Worm (Caenorhabditis elegans) whole organism, L4 larva: Measurements from ENCODE around the gene nhr-221.

Experiments used
- F37D6.2 ChIP-seq: sonication (generic microtip); optimal IDR thresholded peaks from 2 replicates; lab custom pipeline; 2016; ENCODE audit warnings: mild to moderate bottlenecking, missing genetic modification characterization, missing compliant biosample characterization
- F44E2.7 ChIP-seq: fragments of 200-800 bp; sonication (Bioruptor generic); IDR thresholded peaks from 2 replicates; pipeline ENCODE4 v2.1.2; 2022; ENCODE audit warnings: missing genetic modification characterization, missing compliant biosample characterization
- F49E8.2 ChIP-seq: sonication (generic microtip); optimal IDR thresholded peaks from 2 replicates; lab custom pipeline; 2016; ENCODE audit warnings: missing compliant biosample characterization, mild to moderate bottlenecking, missing genetic modification characterization, borderline replicate concordance
- arid-1 ChIP-seq: fragments of 200-800 bp; sonication (Bioruptor generic); conservative IDR thresholded peaks from 2 replicates; pipeline ENCODE4 v1.3.6; 2022; ENCODE audit warnings: missing genetic modification reagents, missing genetic modification characterization, missing compliant biosample characterization
- ceh-20 ChIP-seq: fragments of 200-800 bp; sonication (Bioruptor generic); IDR thresholded peaks from 2 replicates; pipeline ENCODE4 v1.3.6; 2022; ENCODE audit warnings: missing genetic modification reagents, missing genetic modification characterization, missing compliant biosample characterization
- ceh-32 ChIP-seq: sonication (generic microtip); optimal IDR thresholded peaks from 2 replicates; lab custom pipeline; 2016; ENCODE audit warnings: mild to moderate bottlenecking, missing genetic modification characterization, missing compliant biosample characterization; ENCODE audit not compliant: poor library complexity
- cey-2 ChIP-seq: sonication (generic microtip); optimal IDR thresholded peaks from 3 replicates; lab custom pipeline; 2017; ENCODE audit warnings: missing genetic modification characterization, mild to moderate bottlenecking, missing compliant biosample characterization, antibody characterized with exemption, borderline replicate concordance; ENCODE audit not compliant: insufficient read depth
- daf-12 ChIP-seq: fragments of 150-350 bp; optimal IDR thresholded peaks from 2 replicates; lab custom pipeline; 2014; ENCODE audit warnings: missing biosample characterization, missing genetic modification reagents, missing genetic modification characterization
- dmd-8 ChIP-seq: fragments of 200-800 bp; sonication (Bioruptor generic); IDR thresholded peaks from 2 replicates; pipeline ENCODE4 v1.3.6; 2022; ENCODE audit warnings: missing genetic modification characterization, missing compliant biosample characterization
- egl-43 ChIP-seq: fragments of 200-800 bp; sonication (Bioruptor generic); IDR thresholded peaks from 2 replicates; pipeline ENCODE4 v1.3.6; 2022; ENCODE audit warnings: missing genetic modification reagents, missing genetic modification characterization, missing compliant biosample characterization
- hlh-11 ChIP-seq: fragments of 200-800 bp; sonication (Bioruptor generic); optimal IDR thresholded peaks from 2 replicates; lab custom pipeline; 2018; ENCODE audit warnings: mild to moderate bottlenecking, missing genetic modification characterization, missing compliant biosample characterization
- hlh-30 ChIP-seq: sonication (generic microtip); optimal IDR thresholded peaks from 2 replicates; lab custom pipeline; 2017; ENCODE audit warnings: antibody characterized with exemption, mild to moderate bottlenecking, missing genetic modification characterization, missing compliant biosample characterization; ENCODE audit not compliant: insufficient read depth
- jun-1 ChIP-seq: fragments of 150-350 bp; optimal IDR thresholded peaks from 2 replicates; lab custom pipeline; 2014; ENCODE audit warnings: missing biosample characterization, missing genetic modification reagents, missing genetic modification characterization
- lim-7 ChIP-seq: fragments of 200-800 bp; sonication (Bioruptor generic); IDR thresholded peaks from 2 replicates; pipeline ENCODE4 v1.3.6; 2022; ENCODE audit warnings: missing genetic modification characterization, missing compliant biosample characterization
- lin-1 ChIP-seq: fragments of 200-800 bp; sonication (Bioruptor generic); IDR thresholded peaks from 2 replicates; pipeline ENCODE4 v1.3.6; 2022; ENCODE audit warnings: missing genetic modification reagents, missing genetic modification characterization, missing compliant biosample characterization
- lin-13 ChIP-seq: fragments of 150-350 bp; optimal IDR thresholded peaks from 2 replicates; lab custom pipeline; 2014; ENCODE audit warnings: missing biosample characterization, missing genetic modification reagents, missing genetic modification characterization
- lin-29 ChIP-seq: fragments of 200-800 bp; sonication (Bioruptor generic); IDR thresholded peaks from 2 replicates; pipeline ENCODE4 v1.3.6; 2022; ENCODE audit warnings: missing genetic modification reagents, missing genetic modification characterization, missing compliant biosample characterization
- nhr-10 ChIP-seq: fragments of 150-350 bp; optimal IDR thresholded peaks from 2 replicates; lab custom pipeline; 2014; ENCODE audit warnings: missing biosample characterization, missing genetic modification characterization
- nhr-111 ChIP-seq: fragments of 200-800 bp; sonication (Bioruptor generic); optimal IDR thresholded peaks from 2 replicates; lab custom pipeline; 2018; ENCODE audit warnings: mild to moderate bottlenecking, missing genetic modification characterization, missing compliant biosample characterization
- nhr-237 ChIP-seq: sonication (generic microtip); optimal IDR thresholded peaks from 2 replicates; lab custom pipeline; 2017; ENCODE audit warnings: missing biosample characterization, missing genetic modification characterization
- nhr-25 ChIP-seq: sonication (generic microtip); optimal IDR thresholded peaks from 2 replicates; lab custom pipeline; 2017; ENCODE audit warnings: missing genetic modification characterization, mild to moderate bottlenecking, missing compliant biosample characterization, antibody characterized with exemption, moderate library complexity, borderline replicate concordance; ENCODE audit not compliant: insufficient read depth
- nhr-28 ChIP-seq: fragments of 150-350 bp; optimal IDR thresholded peaks from 2 replicates; lab custom pipeline; 2014; ENCODE audit warnings: missing biosample characterization, missing genetic modification characterization
- nhr-41 ChIP-seq: fragments of 200-800 bp; sonication (Bioruptor generic); IDR thresholded peaks from 2 replicates; pipeline ENCODE4 v1.3.6; 2022; ENCODE audit warnings: missing genetic modification reagents, missing genetic modification characterization, missing compliant biosample characterization
- nhr-76 ChIP-seq: fragments of 150-350 bp; optimal IDR thresholded peaks from 2 replicates; lab custom pipeline; 2014; ENCODE audit warnings: missing biosample characterization, missing genetic modification characterization
- nhr-77 ChIP-seq: fragments of 150-350 bp; optimal IDR thresholded peaks from 2 replicates; lab custom pipeline; 2014; ENCODE audit warnings: missing biosample characterization, missing genetic modification characterization
- php-3 ChIP-seq: fragments of 200-800 bp; sonication (Bioruptor generic); IDR thresholded peaks from 2 replicates; pipeline ENCODE4 v1.3.6; 2022; ENCODE audit warnings: missing genetic modification reagents, missing genetic modification characterization, missing compliant biosample characterization
- pqm-1 ChIP-seq: sonication (generic microtip); optimal IDR thresholded peaks from 2 replicates; lab custom pipeline; 2017; ENCODE audit warnings: missing biosample characterization, missing genetic modification characterization
- saeg-2 ChIP-seq: fragments of 200-800 bp; sonication (Bioruptor generic); IDR thresholded peaks from 2 replicates; pipeline ENCODE4 v1.3.6; 2022; ENCODE audit warnings: missing genetic modification reagents, missing genetic modification characterization, missing compliant biosample characterization
- set-16 ChIP-seq: fragments of 200-800 bp; sonication (Bioruptor generic); IDR thresholded peaks from 2 replicates; pipeline ENCODE4 v1.3.6; 2022; ENCODE audit warnings: missing genetic modification reagents, missing genetic modification characterization, missing compliant biosample characterization
- skn-1 ChIP-seq: fragments of 150-350 bp; optimal IDR thresholded peaks from 2 replicates; lab custom pipeline; 2014; ENCODE audit warnings: missing biosample characterization, missing genetic modification characterization
- unc-62 ChIP-seq, 3 experiments: fragments of 150-350 bp in 1 of 3; sonication (generic microtip); optimal IDR thresholded peaks in 2 of 3; peaks in 1 of 3; 1 replicate in 1 of 3; 2 replicates in 2 of 3; lab custom pipeline; 2014 to 2017; ENCODE audit warnings: missing biosample characterization in 3 of 3, missing genetic modification characterization in 3 of 3, missing genetic modification reagents in 3 of 3, missing genotype in 1 of 3
- vab-7 ChIP-seq: fragments of 200-800 bp; sonication (Bioruptor generic); IDR thresholded peaks from 2 replicates; pipeline ENCODE4 v1.3.6; 2022; ENCODE audit warnings: missing genetic modification reagents, missing genetic modification characterization, missing compliant biosample characterization
- zfp-2 ChIP-seq: sonication (generic microtip); optimal IDR thresholded peaks from 2 replicates; lab custom pipeline; 2016; ENCODE audit warnings: mild to moderate bottlenecking, missing genetic modification characterization, missing compliant biosample characterization
- zfp-3 ChIP-seq: fragments of 200-800 bp; sonication (Bioruptor generic); conservative IDR thresholded peaks from 2 replicates; pipeline ENCODE4 v1.3.6; 2022; ENCODE audit warnings: missing genetic modification reagents, missing genetic modification characterization, missing compliant biosample characterization
- ztf-11 ChIP-seq: fragments of 150-350 bp; optimal IDR thresholded peaks from 2 replicates; lab custom pipeline; 2014; ENCODE audit warnings: missing biosample characterization, missing genetic modification characterization

The nhr-221 gene

DNA sequence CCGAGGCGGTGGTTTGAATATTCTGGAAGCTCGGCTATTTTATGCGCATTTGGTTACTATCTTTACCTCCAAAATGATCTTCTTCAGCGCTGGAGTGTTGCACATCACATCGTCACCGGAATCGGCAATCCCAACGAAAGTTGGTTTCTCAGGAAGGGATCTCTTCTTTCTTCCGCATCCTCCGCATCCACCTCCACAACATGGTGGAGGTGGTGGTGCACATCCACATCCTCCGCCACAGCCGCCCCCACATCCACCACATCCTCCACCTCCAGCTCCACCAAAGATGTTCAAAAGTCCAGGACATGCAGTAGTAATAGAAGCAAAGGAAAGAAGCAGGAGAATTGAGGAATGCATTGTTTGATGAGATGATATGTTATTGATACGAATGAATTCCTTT is 22.3 kb upstream of the nhr-221 start, which contains the start of gene grl-31:
grl-31 (minus strand) TSS at position 357 of the 400 bp plus-strand sequence.
- TF ChIP-seq nhr-76 (tag; lab: Kevin White, UChicago) (no peak), hlh-11 (tag; lab: Kevin White, UChicago) (no peak), set-16 (GFP tag; lab: Robert Waterston, UW) (peak; percentile 51), lim-7 (GFP tag; lab: Robert Waterston, UW) (peak; percentile 21; the same call in 1 of the 2 replicates), lin-1 (GFP tag; lab: Robert Waterston, UW) (no peak), nhr-10 (tag; lab: Kevin White, UChicago) (no peak), lin-29 (no peak)
- TF ChIP-seq, all 104 proteins: peak for 2

DNA sequence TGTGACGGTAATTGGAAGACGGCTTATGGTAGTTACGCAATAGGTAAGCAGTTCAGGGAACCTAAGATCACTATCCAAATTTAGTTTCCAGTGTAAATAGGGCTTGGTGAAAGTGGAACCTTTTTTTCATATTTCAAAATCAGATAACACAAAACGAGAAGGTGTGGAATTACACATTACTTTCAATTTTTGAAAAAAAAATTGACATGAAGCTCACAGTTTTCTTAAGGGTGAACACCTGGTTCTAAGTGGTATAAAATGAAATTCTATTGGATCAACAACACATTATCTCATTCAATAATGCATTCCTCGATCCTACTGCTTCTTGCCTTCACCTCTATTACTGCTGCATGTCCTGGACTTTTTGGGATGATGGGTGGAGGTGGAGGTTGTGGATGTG is 20.8 kb upstream of the nhr-221 start, which contains the start of gene grl-30:
grl-30 (plus strand) TSS at position 301 of the 400 bp plus-strand sequence.
- TF ChIP-seq hlh-30 (tag; lab: Kevin White, UChicago) (no peak), lin-13 (GFP tag; lab: Kevin White, UChicago) (no peak), F37D6.2 (tag; lab: Kevin White, UChicago) (no peak), nhr-237 (tag; lab: Kevin White, UChicago) (no peak), ceh-32 (tag; lab: Kevin White, UChicago) (no peak), nhr-25 (no peak), dmd-8 (no peak), ztf-11 (no peak), zfp-3 (no peak), saeg-2 (GFP tag; lab: Robert Waterston, UW) (no peak), nhr-10 (tag; lab: Kevin White, UChicago) (no peak), nhr-111 (GFP tag; lab: Kevin White, UChicago) (no peak), F49E8.2 (no peak), nhr-77 (no peak), arid-1 (GFP tag; lab: Robert Waterston, UW) (no peak), cey-2 (tag; lab: Kevin White, UChicago) (no peak), skn-1 (tag; lab: Kevin White, UChicago) (no peak), daf-12 (tag; lab: Kevin White, UChicago) (no peak), zfp-2 (tag; lab: Kevin White, UChicago) (no peak), vab-7 (GFP tag; lab: Robert Waterston, UW) (no peak)
- TF ChIP-seq, all 104 proteins: peak for 0

- TF ChIP-seq F44E2.7 (GFP tag; lab: Robert Waterston, UW) (no peak), egl-43 (GFP tag; lab: Robert Waterston, UW) (peak; percentile 70), set-16 (GFP tag; lab: Robert Waterston, UW) (peak; percentile 88; the same call in 1 of the 2 replicates)
- TF ChIP-seq, all 104 proteins: peak for 2
These were observed 19.7 kb upstream of the nhr-221 start, which contains the start of gene grl-29 for ce11 chrV:3554869-3555268. grl-29 (minus strand) TSS chrV:3555236.

DNA sequence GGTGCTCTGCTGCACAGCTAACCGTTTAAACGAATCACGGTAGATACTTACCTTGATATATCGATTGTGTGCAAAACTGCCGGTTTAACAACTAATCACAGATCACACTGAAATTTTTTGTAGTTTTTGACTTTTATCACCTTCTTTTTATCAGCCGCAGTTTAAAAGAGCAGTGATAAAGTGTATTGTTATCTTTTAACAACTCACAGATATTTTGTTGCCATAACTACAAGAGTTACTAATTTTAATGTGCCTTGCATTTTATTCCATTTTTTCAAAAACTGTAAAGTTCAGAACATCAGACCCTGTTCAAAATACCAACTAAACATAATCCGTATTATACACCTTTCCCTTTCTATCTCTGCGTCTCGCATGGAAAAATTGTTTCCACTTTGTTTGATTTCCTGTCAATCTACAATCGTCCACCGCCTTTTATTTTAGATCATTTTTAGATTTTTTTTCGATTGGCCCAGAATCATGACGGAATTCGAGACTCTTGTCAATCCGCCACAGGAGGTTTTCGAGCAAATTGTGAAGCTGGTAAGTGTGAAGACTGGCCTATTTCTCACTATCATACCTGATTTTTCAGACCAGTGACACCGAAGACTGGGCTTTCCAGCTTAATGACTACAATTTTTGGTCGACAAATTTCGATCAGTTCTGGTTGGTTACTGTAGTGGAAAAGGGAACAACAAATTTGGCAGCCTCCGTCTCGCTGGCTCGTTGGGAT is 17.7 kb upstream of the nhr-221 start, which contains the start of gene T24A6.20:
T24A6.20 (plus strand) TSS at position 395 of the 730 bp plus-strand sequence.
- peak; percentile 16 for TF ChIP-seq pqm-1
- peak; percentile 79 for TF ChIP-seq nhr-28 (tag; lab: Kevin White, UChicago)
- no peak for TF ChIP-seq jun-1 (tag; lab: Kevin White, UChicago)
- no peak for TF ChIP-seq nhr-41 (GFP tag; lab: Robert Waterston, UW)
- peak in 1 of 2 experiments; percentile 69 for TF ChIP-seq unc-62 (GFP tag; optimal IDR thresholded peaks at IDR 0.05 in 1 of 2; lab: Kevin White, UChicago)
- TF ChIP-seq unc-62 (tag; optimal IDR thresholded peaks at IDR 0.05; lab: Kevin White, UChicago), result no peak
- TF ChIP-seq ceh-20 (GFP tag; lab: Robert Waterston, UW), result no peak
- 0 out of 2 replicates have a peak, but pooled peaks have one; percentile 45 for TF ChIP-seq php-3 (GFP tag; lab: Robert Waterston, UW)
- TF ChIP-seq, all 104 proteins: peak for 4
